Worm (Caenorhabditis elegans) whole organism, L3 larva: Measurements from ENCODE around the gene hal-2.

Experiments
- R02D3.7 ChIP-seq: fragments of 150-350 bp; optimal IDR thresholded peaks from 2 replicates; lab custom pipeline; 2014; ENCODE audit warnings: missing biosample characterization, missing genetic modification characterization
- ZK546.5 ChIP-seq: sonication (generic microtip); optimal IDR thresholded peaks from 2 replicates; lab custom pipeline; 2017; ENCODE audit warnings: missing biosample characterization, missing genetic modification characterization
- ama-1 ChIP-seq: fragments of 150-350 bp; optimal IDR thresholded peaks from 2 replicates; lab custom pipeline; 2018
- ceh-28 ChIP-seq: fragments of 150-350 bp; optimal IDR thresholded peaks from 2 replicates; lab custom pipeline; 2014; ENCODE audit warnings: missing biosample characterization, missing genetic modification reagents, missing genetic modification characterization
- ceh-9 ChIP-seq: sonication (generic microtip); optimal IDR thresholded peaks from 2 replicates; lab custom pipeline; 2018; ENCODE audit warnings: missing biosample characterization, missing genetic modification characterization
- daf-12 ChIP-seq: fragments of 150-350 bp; optimal IDR thresholded peaks from 2 replicates; lab custom pipeline; 2014; ENCODE audit warnings: missing biosample characterization, missing genetic modification reagents, missing genetic modification characterization
- egl-27 ChIP-seq: sonication (generic microtip); optimal IDR thresholded peaks from 4 replicates; lab custom pipeline; 2017; ENCODE audit warnings: missing biosample characterization, missing genetic modification reagents, missing genetic modification characterization
- egl-5 ChIP-seq: fragments of 150-350 bp; optimal IDR thresholded peaks from 2 replicates; lab custom pipeline; 2017; ENCODE audit warnings: missing biosample characterization, missing genetic modification reagents, missing genetic modification characterization, inconsistent platforms
- elt-1 ChIP-seq: fragments of 150-350 bp; optimal IDR thresholded peaks from 2 replicates; lab custom pipeline; 2014; ENCODE audit warnings: missing biosample characterization, missing genetic modification characterization
- elt-2 ChIP-seq: sonication (generic microtip); optimal IDR thresholded peaks from 2 replicates; lab custom pipeline; 2016; ENCODE audit warnings: missing genetic modification reagents, mild to moderate bottlenecking, missing genetic modification characterization, missing compliant biosample characterization
- elt-3 ChIP-seq, 3 experiments: fragments of 150-350 bp in 1 of 3; sonication (generic microtip) in 2 of 3; optimal IDR thresholded peaks; 2 replicates in 2 of 3; 4 replicates in 1 of 3; lab custom pipeline; 2014 to 2017; ENCODE audit warnings: missing biosample characterization in 3 of 3, missing genetic modification characterization in 3 of 3
- eor-1 ChIP-seq, 2 experiments: fragments of 150-350 bp; optimal IDR thresholded peaks; 2 replicates each; lab custom pipeline; 2014 to 2018; ENCODE audit warnings: missing biosample characterization in 2 of 2, missing genetic modification characterization in 2 of 2
- fkh-10 ChIP-seq: sonication (generic microtip); optimal IDR thresholded peaks from 2 replicates; lab custom pipeline; 2017; ENCODE audit warnings: missing biosample characterization, missing genetic modification reagents, missing genetic modification characterization
- fkh-2 ChIP-seq: fragments of 150-350 bp; optimal IDR thresholded peaks from 2 replicates; lab custom pipeline; 2014; ENCODE audit warnings: missing biosample characterization, missing genetic modification reagents, missing genetic modification characterization
- fos-1 ChIP-seq: fragments of 150-350 bp; optimal IDR thresholded peaks from 2 replicates; lab custom pipeline; 2014; ENCODE audit warnings: missing biosample characterization, missing genetic modification characterization
- lin-15B ChIP-seq: fragments of 150-350 bp; optimal IDR thresholded peaks from 2 replicates; lab custom pipeline; 2014; ENCODE audit warnings: missing biosample characterization, missing genetic modification characterization
- lin-39 ChIP-seq: fragments of 150-350 bp; optimal IDR thresholded peaks from 2 replicates; lab custom pipeline; 2018; ENCODE audit warnings: missing biosample characterization, missing genetic modification reagents, missing genetic modification characterization
- lsy-12 ChIP-seq: sonication (generic microtip); optimal IDR thresholded peaks from 2 replicates; lab custom pipeline; 2016; ENCODE audit warnings: mild to moderate bottlenecking, missing genetic modification characterization, missing compliant biosample characterization
- mml-1 ChIP-seq: fragments of 150-350 bp; sonication (generic microtip); optimal IDR thresholded peaks from 3 replicates; lab custom pipeline; 2014; ENCODE audit warnings: missing biosample characterization, missing genetic modification characterization
- nfya-1 ChIP-seq: sonication (generic microtip); optimal IDR thresholded peaks from 2 replicates; lab custom pipeline; 2017; ENCODE audit warnings: missing genetic modification characterization, mild to moderate bottlenecking, missing compliant biosample characterization, antibody characterized with exemption, moderate library complexity; ENCODE audit not compliant: insufficient read depth
- nhr-11 ChIP-seq: fragments of 150-350 bp; optimal IDR thresholded peaks from 2 replicates; lab custom pipeline; 2014; ENCODE audit warnings: missing biosample characterization, missing genetic modification characterization
- nhr-23 ChIP-seq: fragments of 150-350 bp; optimal IDR thresholded peaks from 2 replicates; lab custom pipeline; 2014; ENCODE audit warnings: missing biosample characterization, missing genetic modification reagents, missing genetic modification characterization
- nhr-237 ChIP-seq: fragments of 150-350 bp; optimal IDR thresholded peaks from 2 replicates; lab custom pipeline; 2014; ENCODE audit warnings: missing biosample characterization, missing genetic modification characterization
- nhr-25 ChIP-seq: sonication (generic microtip); optimal IDR thresholded peaks from 2 replicates; lab custom pipeline; 2017; ENCODE audit warnings: missing biosample characterization, missing genetic modification characterization
- nhr-28 ChIP-seq: fragments of 150-350 bp; optimal IDR thresholded peaks from 2 replicates; lab custom pipeline; 2014; ENCODE audit warnings: missing biosample characterization, missing genetic modification characterization
- nhr-43 ChIP-seq: sonication (generic microtip); optimal IDR thresholded peaks from 2 replicates; lab custom pipeline; 2016; ENCODE audit warnings: mild to moderate bottlenecking, missing genetic modification characterization, missing compliant biosample characterization; ENCODE audit not compliant: poor library complexity, severe bottlenecking
- nhr-67 ChIP-seq: fragments of 150-350 bp; optimal IDR thresholded peaks from 2 replicates; lab custom pipeline; 2014; ENCODE audit warnings: missing biosample characterization, missing genetic modification characterization
- nhr-77 ChIP-seq: fragments of 150-350 bp; optimal IDR thresholded peaks from 2 replicates; lab custom pipeline; 2014; ENCODE audit warnings: missing biosample characterization, missing genetic modification characterization
- pha-4 ChIP-seq: fragments of 150-350 bp; optimal IDR thresholded peaks from 2 replicates; lab custom pipeline; 2014; ENCODE audit warnings: missing biosample characterization, missing genetic modification reagents, missing genetic modification characterization
- skn-1 ChIP-seq: fragments of 150-350 bp; optimal IDR thresholded peaks from 2 replicates; lab custom pipeline; 2014; ENCODE audit warnings: missing biosample characterization, missing genetic modification characterization
- tbx-2 ChIP-seq: sonication (generic microtip); optimal IDR thresholded peaks from 2 replicates; lab custom pipeline; 2016; ENCODE audit warnings: mild to moderate bottlenecking, missing genetic modification characterization, missing compliant biosample characterization
- unc-39 ChIP-seq: sonication (generic microtip); optimal IDR thresholded peaks from 4 replicates; lab custom pipeline; 2017; ENCODE audit warnings: missing biosample characterization, missing genetic modification characterization
- unc-62 ChIP-seq: fragments of 150-350 bp; sonication (generic microtip); optimal IDR thresholded peaks from 4 replicates; lab custom pipeline; 2014; ENCODE audit warnings: missing biosample characterization, missing genetic modification reagents, missing genetic modification characterization
- ztf-11 ChIP-seq: fragments of 150-350 bp; optimal IDR thresholded peaks from 2 replicates; lab custom pipeline; 2014; ENCODE audit warnings: missing biosample characterization, missing genetic modification characterization
- ztf-4 ChIP-seq: fragments of 150-350 bp; optimal IDR thresholded peaks from 2 replicates; lab custom pipeline; 2014; ENCODE audit warnings: missing biosample characterization, missing genetic modification characterization

Gene hal-2

DNA sequence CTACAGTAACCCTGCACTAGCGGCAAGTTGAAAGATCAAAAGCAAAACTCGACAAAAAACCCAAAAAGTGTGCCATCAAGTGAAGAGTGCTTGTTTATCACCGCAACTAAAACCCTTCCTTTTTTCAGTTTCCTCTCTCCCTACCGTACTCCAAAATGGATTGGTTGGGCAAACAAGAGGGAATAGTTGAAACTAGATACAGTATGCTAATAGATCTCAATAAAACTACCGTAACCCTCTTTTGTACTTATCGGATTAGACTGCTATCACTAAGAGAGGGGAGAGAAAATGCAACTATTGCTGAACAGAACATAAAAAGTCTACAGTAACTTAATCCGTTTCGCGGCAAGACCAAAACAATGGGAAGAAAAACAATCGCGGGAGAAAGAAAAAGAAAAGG is 6.6 kb upstream of the hal-2 start:
- TF ChIP-seq nfya-1 (peak; percentile 34), ztf-11 (no peak), elt-2 (peak; percentile 33), pha-4 (tag; lab: Kevin White, UChicago) (peak; percentile 47), ama-1 (lab: Kevin White, UChicago) (peak; percentile 52), egl-5 (tag; lab: Kevin White, UChicago) (no peak)

DNA sequence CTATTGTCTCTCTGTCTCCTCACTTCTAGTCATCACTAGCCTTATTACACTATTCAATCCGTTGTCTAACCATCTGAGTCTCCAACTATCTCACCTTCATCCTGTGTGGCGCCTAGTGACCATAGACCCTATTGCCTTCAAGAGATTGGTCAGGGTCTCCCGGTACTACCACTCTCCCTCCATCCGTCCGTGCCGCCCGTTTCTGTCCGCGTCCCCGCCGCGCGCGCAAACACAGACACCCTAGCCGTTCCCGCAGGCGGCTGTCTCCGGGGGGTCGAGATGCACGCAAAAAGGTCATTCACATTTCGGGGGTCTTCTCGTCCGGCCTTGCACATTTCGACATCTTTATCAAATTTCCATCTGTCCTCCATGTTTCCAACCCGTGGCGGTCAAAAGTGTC is 5.8 kb upstream of the hal-2 start:
- TF ChIP-seq fkh-10 (GFP tag; lab: Kevin White, UChicago), result no peak
- TF ChIP-seq lin-15B, result peak; percentile 51
- no peak for TF ChIP-seq egl-27 (tag; lab: Kevin White, UChicago)
- peak; percentile 55 for TF ChIP-seq nhr-23
- no peak for TF ChIP-seq elt-1 (tag; lab: Kevin White, UChicago)
- peak; percentile 11 for TF ChIP-seq tbx-2
- no peak for TF ChIP-seq ama-1 (lab: Kevin White, UChicago)
- TF ChIP-seq lin-39 (tag; lab: Kevin White, UChicago), result peak; percentile 50
- TF ChIP-seq egl-5 (tag; lab: Kevin White, UChicago), result peak; percentile 6
- peak; percentile 52 for TF ChIP-seq lsy-12 (tag; lab: Kevin White, UChicago)
- no peak for TF ChIP-seq daf-12
- no peak for TF ChIP-seq unc-62 (GFP tag; lab: Kevin White, UChicago)
- TF ChIP-seq nhr-237, result no peak
- TF ChIP-seq ztf-4 (tag; lab: Kevin White, UChicago), result no peak
- no peak for TF ChIP-seq ceh-28 (tag; lab: Kevin White, UChicago)
- TF ChIP-seq nhr-28, result no peak
- TF ChIP-seq nhr-77 (tag; lab: Kevin White, UChicago), result no peak
- TF ChIP-seq nhr-11 (tag; lab: Kevin White, UChicago), result no peak
- TF ChIP-seq nhr-43 (tag; lab: Kevin White, UChicago), result peak; percentile 63
- no peak for TF ChIP-seq skn-1 (tag; lab: Kevin White, UChicago)
- peak; percentile 86 for TF ChIP-seq nhr-25 (tag; lab: Kevin White, UChicago)
- peak; percentile 93 for TF ChIP-seq nfya-1

DNA sequence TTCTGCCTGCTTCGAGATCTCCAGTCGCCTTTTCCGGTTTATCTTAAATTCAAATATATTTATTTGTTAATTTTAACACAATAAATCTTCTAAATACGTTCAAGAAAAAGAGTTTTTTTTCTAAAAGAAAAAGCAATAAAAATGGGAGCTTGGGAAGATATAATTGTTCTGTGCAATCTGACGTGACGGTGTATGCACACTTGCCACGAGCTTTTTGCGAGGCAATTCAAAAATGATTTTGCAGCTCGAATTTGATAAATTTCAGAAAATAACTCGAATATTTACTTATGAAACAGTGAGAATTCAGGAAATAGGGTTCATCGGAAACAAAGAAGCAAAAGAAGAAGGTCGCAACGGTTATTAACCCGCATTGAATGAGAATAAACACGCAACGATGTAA is 4.4 kb upstream of the hal-2 start:
- TF ChIP-seq nhr-77 (tag; lab: Kevin White, UChicago), result no peak
- no peak for TF ChIP-seq nhr-237
- no peak for TF ChIP-seq elt-3 (tag; optimal IDR thresholded peaks at IDR 0.05; lab: Kevin White, UChicago)
- TF ChIP-seq ZK546.5 (tag; lab: Kevin White, UChicago), result no peak
- no peak for TF ChIP-seq nhr-43 (tag; lab: Kevin White, UChicago)
- peak; percentile 30 for TF ChIP-seq lsy-12 (tag; lab: Kevin White, UChicago)
- TF ChIP-seq fkh-2 (tag; lab: Kevin White, UChicago), result no peak
- TF ChIP-seq ama-1 (lab: Kevin White, UChicago), result no peak
- no peak for TF ChIP-seq egl-27 (tag; lab: Kevin White, UChicago)
- TF ChIP-seq nhr-23, result no peak
- TF ChIP-seq eor-1 (tag; optimal IDR thresholded peaks at IDR 0.05; lab: Kevin White, UChicago), result no peak
- TF ChIP-seq nhr-67 (tag; lab: Kevin White, UChicago), result no peak
- no peak for TF ChIP-seq R02D3.7 (tag; lab: Kevin White, UChicago)
- no peak for TF ChIP-seq fos-1 (tag; lab: Kevin White, UChicago)
- TF ChIP-seq lin-15B, result peak; percentile 12
- TF ChIP-seq ztf-11, result no peak
- peak; percentile 43 for TF ChIP-seq pha-4 (tag; lab: Kevin White, UChicago)
- peak; percentile 22 for TF ChIP-seq nfya-1
- no peak for TF ChIP-seq unc-62 (GFP tag; lab: Kevin White, UChicago)
- no peak for TF ChIP-seq nhr-11 (tag; lab: Kevin White, UChicago)
- TF ChIP-seq unc-39 (tag; lab: Kevin White, UChicago), result no peak
- TF ChIP-seq nhr-28, result no peak

DNA sequence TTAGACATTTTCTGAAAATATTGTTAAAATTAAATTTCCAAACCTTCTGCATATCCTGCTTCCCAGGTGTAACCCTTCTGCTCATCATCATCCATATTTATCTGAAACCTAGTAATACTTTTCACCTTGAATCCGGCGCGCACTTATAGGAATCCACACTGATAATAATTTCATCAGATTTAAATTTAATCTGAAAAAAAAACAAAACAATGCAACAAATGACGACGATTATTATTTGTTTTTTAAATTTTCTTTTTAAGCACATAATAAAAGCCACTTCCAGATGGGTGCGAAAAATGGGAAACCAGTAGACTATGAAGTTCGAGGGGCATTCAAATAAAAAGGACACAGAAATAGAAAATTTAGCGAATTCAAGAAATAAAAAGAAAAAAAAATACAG is 2.0 kb upstream of the hal-2 start, which contains the start of gene gtf-2H2C:
gtf-2H2C (minus strand) TSS at position 101 of the 400 bp plus-strand sequence.
- TF ChIP-seq nhr-25 (tag; lab: Kevin White, UChicago), result no peak
- no peak for TF ChIP-seq egl-5 (tag; lab: Kevin White, UChicago)
- TF ChIP-seq nhr-43 (tag; lab: Kevin White, UChicago), result no peak
- TF ChIP-seq nhr-77 (tag; lab: Kevin White, UChicago), result no peak
- TF ChIP-seq lin-39 (tag; lab: Kevin White, UChicago), result no peak
- TF ChIP-seq ceh-9 (tag; lab: Kevin White, UChicago), result no peak
- TF ChIP-seq elt-2, result no peak
- TF ChIP-seq elt-3 (tag; optimal IDR thresholded peaks at IDR 0.05; lab: Kevin White, UChicago), result no peak
- TF ChIP-seq fkh-2 (tag; lab: Kevin White, UChicago), result no peak
- TF ChIP-seq lsy-12 (tag; lab: Kevin White, UChicago), result no peak
- TF ChIP-seq ztf-4 (tag; lab: Kevin White, UChicago), result no peak
- no peak for TF ChIP-seq nhr-28
- TF ChIP-seq tbx-2, result no peak
- no peak for TF ChIP-seq mml-1 (tag; lab: Kevin White, UChicago)
